Fruit fly (Drosophila melanogaster): ENCODE measurements around the gene APC4.

Gene APC4

DNA sequence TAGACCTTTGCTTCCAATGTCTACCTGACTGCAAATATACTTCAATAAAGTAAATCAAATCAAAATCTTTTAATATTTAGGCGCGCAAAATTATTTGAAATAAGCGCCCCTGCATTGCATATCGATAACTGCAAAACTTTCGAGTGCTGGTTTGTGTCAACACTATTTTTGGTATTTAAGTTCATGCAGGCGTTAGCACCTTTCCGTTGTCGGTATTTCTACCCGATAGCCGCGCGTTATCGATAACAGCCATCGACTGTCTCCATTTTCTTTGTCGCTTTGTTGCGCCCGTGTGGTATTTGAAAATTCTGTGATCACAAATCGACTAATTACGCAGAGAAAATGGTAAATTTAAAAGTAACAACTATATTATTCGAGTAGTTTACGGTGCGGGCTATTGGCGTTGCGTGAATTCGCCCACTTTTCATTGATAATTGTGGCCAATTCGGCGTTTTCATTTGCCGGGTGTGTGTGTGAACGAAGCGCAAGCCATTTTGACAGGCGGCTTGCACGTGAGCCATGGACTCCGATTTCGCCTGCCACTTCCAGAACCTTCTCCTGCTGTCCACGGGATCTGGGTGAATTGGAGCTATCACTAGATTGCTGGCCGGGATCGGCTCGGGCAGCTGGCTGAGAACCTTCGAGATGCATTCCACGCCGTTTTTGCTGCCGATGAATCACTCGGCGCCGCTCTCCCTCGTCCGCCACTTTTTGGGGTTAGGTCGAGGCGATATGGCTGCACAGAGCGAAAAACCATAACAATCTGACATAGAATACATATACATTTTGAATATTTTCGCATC is 6.7 kb downstream of the APC4 start, which contains the start of gene CCT2:
Gene CCT2 (plus strand): TSS at position 260 of the 803 bp plus-strand sequence.
- TF ChIP-seq CG8478 (optimal IDR thresholded peaks at IDR 0.05) (no peak), CTCF (optimal IDR thresholded peaks at IDR 0.05) (peak in 1 of 2 experiments; percentile 25)

DNA sequence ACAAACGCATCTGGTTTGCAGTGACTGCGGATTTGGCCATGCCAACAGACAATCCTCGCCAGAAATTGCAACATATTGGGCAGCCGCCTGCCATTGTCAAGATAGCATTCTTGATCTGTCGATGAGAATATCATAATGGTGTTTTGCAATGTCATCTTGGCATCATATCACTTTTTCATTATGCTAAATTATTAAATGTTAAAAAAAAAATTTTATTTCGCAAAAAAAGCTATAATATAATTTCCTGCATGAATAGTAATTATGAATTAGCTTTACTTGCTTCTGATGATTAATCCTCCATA is 7.3 kb downstream of the APC4 start:
- TF ChIP-seq CG8478 (optimal IDR thresholded peaks at IDR 0.05) (no peak), CTCF (optimal IDR thresholded peaks at IDR 0.05) (no peak)

DNA sequence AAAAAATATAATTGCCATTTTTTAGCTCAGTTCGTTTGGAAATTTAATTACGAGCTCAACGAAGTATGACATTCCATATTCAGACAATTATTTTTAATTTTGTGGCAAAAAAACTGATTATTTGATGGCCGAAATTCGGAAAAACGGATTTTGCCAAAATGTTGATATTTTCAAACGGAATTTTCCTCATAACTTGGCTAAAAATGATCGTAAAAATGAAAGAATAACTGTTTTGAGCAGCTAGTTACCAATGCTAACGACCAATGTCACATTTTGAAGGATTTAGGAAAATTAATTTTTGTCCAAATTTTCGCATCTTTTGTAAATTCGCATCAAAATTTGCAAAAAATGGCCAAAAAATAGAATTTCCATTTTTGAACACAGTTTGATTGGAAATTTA is 10.3 kb downstream of the APC4 start:
- TF ChIP-seq CTCF (optimal IDR thresholded peaks at IDR 0.05) (no peak), CG8478 (optimal IDR thresholded peaks at IDR 0.05) (no peak)

- TF ChIP-seq CTCF (optimal IDR thresholded peaks at IDR 0.05) = no peak
- TF ChIP-seq CG8478 (optimal IDR thresholded peaks at IDR 0.05) = no peak
Observed at dm6 chrX:9093912-9094311, 11.2 kb downstream of the APC4 start.

DNA sequence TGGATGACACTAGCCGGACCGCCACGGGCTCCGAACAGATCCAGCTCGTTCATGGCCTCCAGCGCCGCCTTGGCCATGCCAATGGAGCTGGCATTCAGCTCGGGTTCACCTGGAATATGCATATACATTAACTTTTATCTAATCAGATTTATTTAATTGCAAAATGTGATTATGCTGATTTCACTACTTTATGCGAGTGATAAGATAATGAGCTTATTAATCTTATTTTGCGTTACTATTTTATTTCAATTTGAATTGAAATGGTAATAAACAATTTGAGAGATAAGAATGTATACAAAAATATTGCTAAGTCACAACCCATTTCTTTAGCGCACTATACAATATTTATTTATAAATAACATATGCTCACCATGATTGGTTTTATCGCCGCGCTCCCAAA is 19.4 kb downstream of the APC4 start:
- no peak for TF ChIP-seq CG8478 (optimal IDR thresholded peaks at IDR 0.05)
- no peak for TF ChIP-seq CTCF (optimal IDR thresholded peaks at IDR 0.05)

DNA sequence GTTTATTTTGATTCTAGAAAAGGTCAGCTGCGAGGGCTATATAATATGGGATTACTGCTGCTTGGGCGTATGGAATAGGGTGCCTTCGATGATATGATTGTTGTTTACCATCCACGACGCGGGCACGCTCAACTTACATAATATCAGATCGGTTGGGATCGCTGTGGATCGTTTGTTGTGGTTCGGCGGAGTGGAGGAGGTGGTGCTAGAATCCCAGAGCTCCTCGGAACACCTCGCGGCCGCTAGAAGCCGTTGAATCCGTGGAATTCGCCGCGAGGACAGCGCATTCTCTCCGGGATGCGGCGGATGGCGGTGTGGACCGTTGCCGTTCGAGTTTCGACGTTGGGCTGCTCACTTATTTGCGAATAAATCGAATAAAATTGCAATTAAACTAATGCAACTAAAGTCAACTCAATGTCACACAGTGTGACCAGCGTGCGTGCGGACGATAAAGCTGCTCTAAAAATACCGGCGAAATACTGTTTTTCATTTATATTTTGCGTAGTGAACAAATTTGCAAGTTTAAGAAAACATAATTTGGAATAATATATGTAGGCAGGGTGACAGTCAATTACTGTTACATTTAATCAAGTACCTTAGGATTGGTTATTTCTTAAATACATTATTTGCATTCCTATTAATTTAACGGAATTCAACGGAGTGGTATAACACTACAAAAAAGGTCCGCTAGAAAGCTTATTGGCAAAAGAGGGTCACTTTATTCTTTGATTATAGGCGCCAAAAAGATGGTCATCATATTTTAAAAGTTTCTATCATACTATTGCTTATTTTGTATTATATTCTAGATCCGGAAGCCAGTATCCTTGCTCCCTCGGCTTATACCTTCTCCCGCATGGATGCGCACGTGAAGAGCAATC is 20.8 kb downstream of the APC4 start, which contains the start of gene CG7766:
Gene CG7766 (minus strand): TSS at position 432 of the 878 bp plus-strand sequence.
- TF ChIP-seq CTCF (optimal IDR thresholded peaks at IDR 0.05) = no peak
- TF ChIP-seq CG8478 (optimal IDR thresholded peaks at IDR 0.05) = no peak

- no peak for TF ChIP-seq CG8478 (optimal IDR thresholded peaks at IDR 0.05)
- no peak for TF ChIP-seq CTCF (optimal IDR thresholded peaks at IDR 0.05)
Observed at dm6 chrX:9106212-9106774, 23.6 kb downstream of the APC4 start, which contains the start of gene Bx42. TSS of gene Bx42 (minus strand) at chrX:9106604.

- TF ChIP-seq CTCF (optimal IDR thresholded peaks at IDR 0.05) (no peak), CG8478 (optimal IDR thresholded peaks at IDR 0.05) (no peak)
Observed at dm6 chrX:9106775-9107283, 24.1 kb downstream of the APC4 start, which contains the start of gene Arfrp1. TSS of gene Arfrp1 (plus strand) at chrX:9107069.

DNA sequence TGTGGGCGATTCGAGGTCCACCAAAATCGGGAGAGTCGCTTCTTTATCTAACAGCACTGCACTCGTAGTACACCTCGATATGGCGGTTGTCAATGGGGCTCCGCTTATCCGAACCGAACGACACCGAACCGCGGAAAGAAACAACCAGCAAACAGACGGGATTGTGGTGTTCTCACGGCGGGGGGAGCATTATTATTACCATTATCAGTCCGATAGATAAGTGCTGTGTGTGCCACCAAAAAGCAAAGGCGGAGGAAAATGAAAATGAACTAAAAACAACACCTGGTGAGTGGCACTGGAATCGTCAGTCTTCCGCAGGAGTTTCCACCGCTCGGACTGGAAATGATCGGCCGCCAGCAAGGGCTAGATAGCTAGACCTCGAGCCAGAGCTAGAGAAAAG is 25.7 kb downstream of the APC4 start, which contains the start of gene AP-1gamma:
Gene AP-1gamma (plus strand): TSS at position 305 of the 400 bp plus-strand sequence.
- TF ChIP-seq CG8478 (optimal IDR thresholded peaks at IDR 0.05) (no peak), CTCF (optimal IDR thresholded peaks at IDR 0.05) (no peak)

DNA sequence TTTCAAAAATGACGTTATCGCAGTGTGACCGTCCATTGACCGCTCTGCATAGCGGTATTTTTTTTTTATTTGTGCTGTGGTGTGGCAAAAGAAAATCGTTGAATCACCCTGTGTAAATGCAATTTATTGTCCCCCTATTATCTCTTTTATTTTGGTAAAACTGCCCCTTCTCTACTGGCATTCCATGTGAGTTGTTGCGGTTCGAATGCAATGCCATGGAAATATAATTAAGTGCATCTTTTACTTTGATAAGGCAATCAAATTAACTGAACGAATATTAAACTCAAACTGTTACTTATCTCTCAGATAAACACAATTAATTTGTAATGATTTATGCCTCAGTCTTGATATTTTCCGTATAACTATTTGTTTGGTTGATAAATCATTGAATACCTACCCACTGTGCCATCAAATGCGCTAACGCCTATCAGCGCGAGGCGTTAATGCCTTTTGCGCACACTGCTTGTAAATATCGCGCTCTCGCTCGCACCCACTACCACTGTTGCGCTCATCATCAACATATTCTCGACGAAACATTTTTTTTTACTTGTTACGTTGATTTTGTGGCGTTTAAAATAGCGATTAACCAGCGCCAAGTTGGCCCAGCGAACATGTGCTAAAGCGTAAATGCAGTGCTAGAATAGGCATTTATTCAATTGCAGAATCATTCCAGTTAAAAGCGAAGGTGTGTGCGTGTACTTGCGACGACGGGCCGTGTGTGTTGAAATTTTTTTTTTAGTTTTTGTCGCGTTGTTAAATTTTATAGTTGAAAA is 26.5 kb downstream of the APC4 start:
- TF ChIP-seq CTCF (optimal IDR thresholded peaks at IDR 0.05) = no peak
- TF ChIP-seq CG8478 (optimal IDR thresholded peaks at IDR 0.05) = no peak

DNA sequence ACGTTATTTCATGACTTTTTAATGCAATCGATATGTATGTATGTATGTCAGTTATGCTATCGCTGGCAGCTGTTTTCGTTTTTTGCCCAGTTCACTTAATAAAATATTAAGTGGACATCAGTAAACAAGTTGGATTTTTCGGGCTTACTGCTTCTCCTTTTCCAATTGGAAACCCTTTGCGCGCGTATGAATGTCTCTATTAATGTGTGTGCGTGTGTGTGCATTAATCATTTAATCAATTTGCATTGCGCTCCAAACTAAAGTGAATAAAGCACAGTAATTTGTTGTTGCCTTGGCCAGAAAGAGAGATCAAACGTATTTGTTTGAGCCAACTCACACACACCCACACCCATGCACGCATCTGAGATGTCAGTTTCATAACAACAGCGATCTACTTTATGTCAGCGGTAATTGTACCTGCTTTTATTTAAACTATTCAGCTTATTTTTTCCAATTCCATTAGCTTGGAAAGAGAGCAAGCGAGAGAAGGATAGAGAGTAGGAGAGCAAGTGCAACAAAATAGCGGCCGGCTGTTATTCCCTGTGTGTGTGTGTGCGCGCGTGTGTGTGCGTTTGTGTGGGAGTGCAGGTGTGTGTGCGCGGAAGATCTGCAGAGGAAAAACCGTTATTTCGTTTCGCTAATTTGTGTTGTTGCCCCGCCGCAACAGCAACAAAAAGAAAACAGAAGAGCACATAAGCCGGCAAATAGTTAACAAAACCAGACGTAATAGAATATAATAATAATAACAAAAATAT is 27.6 kb downstream of the APC4 start:
- TF ChIP-seq CTCF (optimal IDR thresholded peaks at IDR 0.05) (no peak), CG8478 (optimal IDR thresholded peaks at IDR 0.05) (no peak)

dm6 chrX:9117831-9118230 is 35.1 kb downstream of the APC4 start:
- TF ChIP-seq CG8478 (optimal IDR thresholded peaks at IDR 0.05) (no peak), CTCF (optimal IDR thresholded peaks at IDR 0.05) (no peak)

- no peak for TF ChIP-seq CTCF (optimal IDR thresholded peaks at IDR 0.05)
- TF ChIP-seq CG8478 (optimal IDR thresholded peaks at IDR 0.05) = no peak
Observed at dm6 chrX:9118961-9119633, 36.4 kb downstream of the APC4 start.
